Fruit fly (Drosophila melanogaster) whole organism, prepupa: ENCODE measurements around the gene Jwa.

Source experiments
- CG10631 ChIP-seq: fragments of 200-800 bp; sonication (Bioruptor generic); optimal IDR thresholded peaks from 2 replicates; lab custom pipeline; 2016; ENCODE audit warnings: missing biosample characterization, missing genetic modification characterization
- CG10669 ChIP-seq: fragments of 200-800 bp; sonication (Bioruptor generic); optimal IDR thresholded peaks from 3 replicates; lab custom pipeline; 2018; ENCODE audit warnings: missing biosample characterization, mild to moderate bottlenecking, missing genetic modification characterization, moderate library complexity
- CG11762 ChIP-seq: fragments of 200-800 bp; sonication (Bioruptor generic); optimal IDR thresholded peaks from 3 replicates; lab custom pipeline; 2016; ENCODE audit warnings: missing biosample characterization, missing genetic modification characterization; ENCODE audit not compliant: insufficient read depth
- CG15336 ChIP-seq: fragments of 200-800 bp; sonication (Bioruptor generic); IDR thresholded peaks from 2 replicates; pipeline ENCODE4 v1.3.6; 2022; ENCODE audit warnings: missing biosample characterization, missing genetic modification characterization
- CG1621 ChIP-seq: fragments of 200-800 bp; sonication (Bioruptor generic); optimal IDR thresholded peaks from 3 replicates; lab custom pipeline; 2018; ENCODE audit warnings: missing biosample characterization, mild to moderate bottlenecking, missing genetic modification characterization
- CG16779 ChIP-seq: fragments of 200-800 bp; sonication (Bioruptor generic); optimal IDR thresholded peaks from 3 replicates; lab custom pipeline; 2017; ENCODE audit warnings: missing biosample characterization, mild to moderate bottlenecking, missing genetic modification characterization
- CG3032 ChIP-seq: fragments of 200-800 bp; optimal IDR thresholded peaks from 2 replicates; lab custom pipeline; 2019; ENCODE audit warnings: missing biosample characterization, mild to moderate bottlenecking, missing genetic modification characterization, moderate library complexity
- CG31627 ChIP-seq: fragments of 200-800 bp; sonication (Bioruptor generic); optimal IDR thresholded peaks from 3 replicates; lab custom pipeline; 2016; ENCODE audit warnings: missing biosample characterization, missing genetic modification characterization
- CG32006 ChIP-seq: fragments of 200-800 bp; sonication (Bioruptor generic); optimal IDR thresholded peaks from 3 replicates; lab custom pipeline; 2017; ENCODE audit warnings: missing biosample characterization, mild to moderate bottlenecking, missing genetic modification characterization
- CG34406 ChIP-seq: fragments of 200-800 bp; sonication (Bioruptor generic); optimal IDR thresholded peaks from 3 replicates; lab custom pipeline; 2016; ENCODE audit warnings: missing biosample characterization, missing genetic modification characterization
- CG3919 ChIP-seq: fragments of 200-800 bp; sonication (Bioruptor generic); optimal IDR thresholded peaks from 3 replicates; lab custom pipeline; 2016; ENCODE audit warnings: missing biosample characterization, missing genetic modification characterization
- CG6163 ChIP-seq: fragments of 200-800 bp; sonication (Bioruptor generic); IDR thresholded peaks from 3 replicates; pipeline ENCODE4 v1.3.6; 2022; ENCODE audit warnings: missing biosample characterization, missing genetic modification characterization
- CG6276 ChIP-seq: fragments of 200-800 bp; sonication (Bioruptor generic); optimal IDR thresholded peaks from 2 replicates; lab custom pipeline; 2017; ENCODE audit warnings: missing biosample characterization, mild to moderate bottlenecking, missing genetic modification characterization
- CG6792 ChIP-seq: fragments of 200-800 bp; sonication (Bioruptor generic); optimal IDR thresholded peaks from 3 replicates; lab custom pipeline; 2016; ENCODE audit warnings: missing biosample characterization, missing genetic modification characterization
- CG6808 ChIP-seq: fragments of 200-800 bp; sonication (Bioruptor generic); optimal IDR thresholded peaks from 3 replicates; lab custom pipeline; 2017; ENCODE audit warnings: missing biosample characterization, missing genetic modification characterization, mild to moderate bottlenecking, moderate library complexity, missing genetic modification reagents
- CG6854 ChIP-seq: fragments of 200-800 bp; sonication (Bioruptor generic); optimal IDR thresholded peaks from 2 replicates; lab custom pipeline; 2017; ENCODE audit warnings: missing biosample characterization, mild to moderate bottlenecking, missing genetic modification characterization
- CG7368 ChIP-seq: fragments of 200-800 bp; sonication (Bioruptor generic); optimal IDR thresholded peaks from 3 replicates; lab custom pipeline; 2016; ENCODE audit warnings: missing biosample characterization, missing genetic modification characterization
- CG8632 ChIP-seq: fragments of 200-800 bp; sonication (Bioruptor generic); optimal IDR thresholded peaks from 3 replicates; lab custom pipeline; 2016; ENCODE audit warnings: missing biosample characterization, missing genetic modification characterization
- CG9139 ChIP-seq: fragments of 200-800 bp; sonication (Bioruptor generic); optimal IDR thresholded peaks from 3 replicates; lab custom pipeline; 2017; ENCODE audit warnings: missing biosample characterization, mild to moderate bottlenecking, missing genetic modification characterization
- Eip78C ChIP-seq: fragments of 200-800 bp; sonication (Bioruptor generic); peaks from one replicate; lab custom pipeline; 2016; ENCODE audit warnings: missing biosample characterization, missing genetic modification characterization
- Ets21C ChIP-seq: fragments of 200-800 bp; sonication (Bioruptor generic); optimal IDR thresholded peaks from 3 replicates; lab custom pipeline; 2016; ENCODE audit warnings: missing biosample characterization, missing genetic modification characterization
- Hr39 ChIP-seq: fragments of 200-800 bp; sonication (Bioruptor generic); optimal IDR thresholded peaks from 2 replicates; lab custom pipeline; 2016; ENCODE audit warnings: missing biosample characterization, missing genetic modification characterization
- Hr4 ChIP-seq: fragments of 200-800 bp; sonication (Bioruptor generic); optimal IDR thresholded peaks from 3 replicates; lab custom pipeline; 2016; ENCODE audit warnings: missing biosample characterization, missing genetic modification characterization
- Lpt ChIP-seq: fragments of 200-800 bp; sonication (Bioruptor generic); optimal IDR thresholded peaks from 3 replicates; lab custom pipeline; 2016; ENCODE audit warnings: missing biosample characterization, missing genetic modification characterization
- OdsH ChIP-seq: fragments of 200-800 bp; sonication (Bioruptor generic); optimal IDR thresholded peaks from 3 replicates; lab custom pipeline; 2016; ENCODE audit warnings: missing biosample characterization, missing genetic modification characterization
- cyc ChIP-seq: fragments of 200-800 bp; sonication (Bioruptor generic); optimal IDR thresholded peaks from 3 replicates; lab custom pipeline; 2016; ENCODE audit warnings: missing biosample characterization, missing genetic modification characterization
- dsx ChIP-seq: fragments of 200-800 bp; optimal IDR thresholded peaks from 3 replicates; lab custom pipeline; 2019; ENCODE audit warnings: missing biosample characterization, mild to moderate bottlenecking, missing genetic modification characterization, moderate library complexity; ENCODE audit not compliant: poor library complexity, severe bottlenecking
- eg ChIP-seq: fragments of 200-800 bp; sonication (Bioruptor generic); IDR thresholded peaks from 3 replicates; pipeline ENCODE4 v1.3.6; 2022; ENCODE audit warnings: missing biosample characterization, missing genetic modification characterization
- fd59A ChIP-seq: fragments of 200-800 bp; sonication (Bioruptor generic); optimal IDR thresholded peaks from 2 replicates; lab custom pipeline; 2017; ENCODE audit warnings: missing biosample characterization, mild to moderate bottlenecking, missing genetic modification characterization, missing genetic modification reagents
- fkh ChIP-seq: fragments of 200-800 bp; sonication (Bioruptor generic); optimal IDR thresholded peaks from 3 replicates; lab custom pipeline; 2017; ENCODE audit warnings: missing biosample characterization, mild to moderate bottlenecking, missing genetic modification characterization, moderate library complexity
- lz ChIP-seq: fragments of 200-800 bp; sonication (Bioruptor generic); optimal IDR thresholded peaks from 3 replicates; lab custom pipeline; 2016; ENCODE audit warnings: missing biosample characterization, missing genetic modification characterization
- net ChIP-seq: fragments of 200-800 bp; sonication (Bioruptor generic); optimal IDR thresholded peaks from 3 replicates; lab custom pipeline; 2016; ENCODE audit warnings: missing biosample characterization, missing genetic modification characterization
- pdm3 ChIP-seq: fragments of 200-800 bp; sonication (Bioruptor generic); optimal IDR thresholded peaks from 3 replicates; lab custom pipeline; 2016; ENCODE audit warnings: missing biosample characterization, missing genetic modification characterization
- salr ChIP-seq, 2 experiments: fragments of 200-800 bp; sonication (Bioruptor generic); optimal IDR thresholded peaks; 3 replicates each; lab custom pipeline; 2016 to 2018; ENCODE audit warnings: missing biosample characterization in 2 of 2, missing genetic modification characterization in 2 of 2, mild to moderate bottlenecking in 1 of 2
- spab ChIP-seq: fragments of 200-800 bp; sonication (Bioruptor generic); optimal IDR thresholded peaks from 2 replicates; lab custom pipeline; 2017; ENCODE audit warnings: missing biosample characterization, mild to moderate bottlenecking, missing genetic modification characterization, missing genetic modification reagents
- svp ChIP-seq: fragments of 200-800 bp; sonication (Bioruptor generic); peaks from one replicate; lab custom pipeline; 2016; ENCODE audit warnings: missing biosample characterization, missing genetic modification characterization
- topi ChIP-seq: fragments of 200-800 bp; sonication (Bioruptor generic); optimal IDR thresholded peaks from 3 replicates; lab custom pipeline; 2016; ENCODE audit warnings: missing biosample characterization, missing genetic modification characterization

The Jwa gene

DNA sequence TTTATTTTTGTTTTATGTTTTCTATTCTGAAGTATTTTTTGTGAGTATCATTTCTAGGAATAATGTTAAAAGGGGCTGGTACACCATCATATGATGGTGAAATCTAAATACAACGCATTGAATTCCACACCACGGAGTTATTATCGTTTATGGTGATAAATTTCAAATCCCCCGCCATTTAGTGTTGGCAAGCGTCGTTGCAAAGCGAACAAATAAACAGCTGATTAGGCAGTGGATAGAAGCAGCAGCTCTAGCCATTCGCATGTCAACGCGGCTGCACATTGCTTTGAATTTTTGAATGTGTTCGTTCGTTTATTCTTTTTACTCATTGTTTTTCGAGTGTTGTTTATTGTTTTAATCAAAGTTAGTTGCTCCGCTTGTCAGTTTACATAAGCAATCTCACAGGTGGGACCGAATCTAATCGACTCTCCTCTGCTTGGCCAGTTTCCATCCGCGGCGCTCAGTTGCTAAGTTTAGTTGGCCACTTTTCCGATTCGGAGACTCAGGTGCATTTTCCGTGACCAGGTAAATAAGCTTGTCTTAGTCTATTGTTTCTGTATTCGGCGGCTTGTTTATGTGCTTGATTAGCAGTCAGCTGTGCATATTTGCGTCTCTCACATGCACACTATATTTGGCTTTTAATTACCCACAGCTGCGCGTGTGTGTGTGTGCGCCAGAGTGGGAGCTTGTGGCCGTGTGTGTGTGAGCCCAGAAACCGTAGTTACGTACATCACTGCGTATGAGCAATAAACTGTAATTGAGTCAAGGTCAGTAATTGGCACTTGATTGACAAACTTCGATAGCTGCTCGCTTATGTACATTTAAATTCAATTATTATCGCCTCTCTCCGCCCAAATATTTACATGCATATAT lies 28.3 kb downstream of the Jwa start, which contains the start of the genes Mst36Fa and CG31751:
TSS of gene Mst36Fa (minus strand) at position 51 of the 873 bp plus-strand sequence.
TSS of gene CG31751 (plus strand) at position 274 of the 873 bp plus-strand sequence.
- TF ChIP-seq CG6276 (GFP tag; lab: Kevin White, UChicago) (no peak), svp (GFP tag; lab: Kevin White, UChicago) (peak; percentile 14), fkh (GFP tag; lab: Kevin White, UChicago) (peak; percentile 98), CG31627 (GFP tag; lab: Kevin White, UChicago) (no peak), cyc (peak; percentile 9)

DNA sequence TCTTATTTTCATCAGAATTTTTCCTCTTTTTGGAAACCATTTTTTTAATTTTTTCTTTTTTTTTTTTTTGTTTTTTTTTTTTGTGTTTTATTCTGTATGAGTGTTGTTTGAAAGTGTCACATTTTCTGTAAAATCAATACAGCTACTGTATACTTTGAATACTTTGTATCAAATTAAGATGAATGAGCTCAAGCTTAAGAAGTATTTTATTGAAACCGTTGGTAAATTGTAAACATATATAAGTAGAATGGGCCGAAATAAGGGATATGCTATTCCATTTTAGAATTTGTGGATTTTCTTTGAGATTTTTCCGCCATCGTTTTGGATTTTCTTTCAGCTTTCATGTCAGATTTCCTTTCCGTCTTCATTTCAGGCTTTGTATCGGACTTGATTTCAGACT lies 30.5 kb downstream of the Jwa start, which contains the start of gene Mst36Fb:
TSS of gene Mst36Fb (minus strand) at position 101 of the 400 bp plus-strand sequence.
- TF ChIP-seq CG6163 (GFP tag; lab: Robert Waterston, UW) (no peak), CG34406 (GFP tag; lab: Kevin White, UChicago) (no peak), Lpt (GFP tag; lab: Kevin White, UChicago) (no peak), fd59A (GFP tag; lab: Kevin White, UChicago) (no peak), CG6792 (GFP tag; lab: Kevin White, UChicago) (no peak), eg (no peak), CG6854 (GFP tag; lab: Kevin White, UChicago) (no peak), CG8632 (GFP tag; lab: Kevin White, UChicago) (no peak), CG3919 (GFP tag; lab: Kevin White, UChicago) (no peak)
- TF ChIP-seq, all 60 proteins: peak for 0

DNA sequence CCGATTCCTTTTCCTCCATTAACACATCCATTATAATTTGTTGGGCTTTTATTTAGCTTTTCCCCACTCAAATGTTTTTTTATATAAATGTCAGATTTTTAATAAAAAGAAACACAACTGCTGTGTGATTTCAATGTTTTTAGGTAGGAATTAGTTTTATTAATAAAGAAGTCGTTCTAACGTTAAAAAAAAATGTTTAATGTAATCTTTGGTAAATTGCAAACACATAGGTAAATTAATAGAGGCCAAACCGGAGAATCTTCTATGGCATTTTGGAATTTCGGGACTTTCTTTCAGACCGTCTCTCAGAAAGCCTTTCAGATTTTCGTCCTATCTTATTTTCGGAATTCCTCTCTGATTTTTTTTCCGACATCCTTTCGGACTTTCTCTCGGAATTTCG lies 32.3 kb downstream of the Jwa start, which contains the start of gene CG43339:
TSS of gene CG43339 (minus strand) at position 101 of the 400 bp plus-strand sequence.
- no peak for TF ChIP-seq CG6808 (GFP tag; lab: Kevin White, UChicago)
- TF ChIP-seq lz (GFP tag; lab: Kevin White, UChicago) = no peak
- TF ChIP-seq CG6276 (GFP tag; lab: Kevin White, UChicago) = no peak
- TF ChIP-seq CG7368 (GFP tag; lab: Kevin White, UChicago) = no peak
- TF ChIP-seq CG6854 (GFP tag; lab: Kevin White, UChicago) = no peak
- TF ChIP-seq CG6792 (GFP tag; lab: Kevin White, UChicago) = no peak
- TF ChIP-seq, all 60 proteins: peak for 0

DNA sequence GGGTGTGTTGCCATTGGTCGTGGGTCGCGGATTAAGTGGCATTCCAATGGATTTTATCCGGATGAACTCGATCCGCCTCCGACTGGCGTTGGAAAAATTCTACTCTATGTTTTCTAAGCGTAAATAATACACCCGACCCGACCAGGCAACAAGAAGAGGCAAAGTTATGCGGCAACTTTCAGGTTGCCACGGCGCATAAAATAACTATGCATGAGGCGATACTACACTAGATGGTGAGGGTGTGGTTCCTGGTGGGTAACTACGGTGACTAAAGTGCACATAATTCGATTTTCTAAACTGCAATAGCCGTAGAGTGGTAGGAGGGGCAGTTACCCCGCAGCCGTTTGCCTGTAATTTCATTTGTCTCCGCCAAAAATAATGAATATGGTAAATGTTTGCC lies 34.4 kb downstream of the Jwa start, which contains the start of gene CG43338:
TSS of gene CG43338 (minus strand) at position 101 of the 400 bp plus-strand sequence.
- TF ChIP-seq fd59A (GFP tag; lab: Kevin White, UChicago) (no peak), fkh (GFP tag; lab: Kevin White, UChicago) (no peak), CG10631 (no peak), CG3032 (tag; lab: Kevin White, UChicago) (no peak), topi (GFP tag; lab: Kevin White, UChicago) (no peak), pdm3 (GFP tag; lab: Kevin White, UChicago) (no peak), dsx (no peak), CG3919 (GFP tag; lab: Kevin White, UChicago) (no peak), spab (GFP tag; lab: Kevin White, UChicago) (no peak), Hr4 (GFP tag; lab: Kevin White, UChicago) (no peak), CG6808 (GFP tag; lab: Kevin White, UChicago) (no peak), CG15336 (no peak), CG32006 (no peak), CG11762 (GFP tag; lab: Kevin White, UChicago) (no peak), net (no peak), CG6792 (GFP tag; lab: Kevin White, UChicago) (no peak)

DNA sequence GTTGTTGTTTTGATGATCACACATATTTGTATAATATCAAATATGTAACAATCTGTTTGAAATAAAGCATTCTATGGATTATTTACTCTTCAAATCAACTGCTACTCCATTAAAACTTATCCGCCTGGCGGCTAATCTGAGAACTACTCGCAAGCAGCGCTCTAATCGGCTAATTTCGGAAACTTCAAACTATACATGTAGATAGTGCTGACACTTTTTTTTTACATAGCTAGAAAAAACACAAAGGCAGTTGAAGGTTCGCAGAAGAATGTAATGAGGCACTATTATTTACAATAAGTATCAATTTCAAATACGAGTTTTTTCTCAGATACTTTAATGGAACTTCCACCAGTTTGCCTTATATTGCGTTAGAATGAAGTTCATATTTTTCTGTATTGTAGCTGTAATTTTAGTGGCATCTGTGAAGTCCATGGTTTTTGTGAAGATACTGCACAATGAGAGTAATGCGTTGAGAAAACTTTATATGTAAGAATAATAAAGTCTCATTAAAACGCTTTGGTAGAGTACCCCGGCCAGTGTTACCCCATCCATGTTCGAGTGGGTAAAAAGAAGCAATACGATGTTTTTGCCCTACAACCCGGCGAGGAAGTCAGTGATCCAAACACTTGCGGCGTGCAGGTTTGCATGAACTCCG lies 39.4 kb downstream of the Jwa start:
- TF ChIP-seq CG16779 (no peak), Hr4 (GFP tag; lab: Kevin White, UChicago) (peak; percentile 20), OdsH (GFP tag; lab: Kevin White, UChicago) (peak; percentile 50), CG9139 (GFP tag; lab: Kevin White, UChicago) (no peak), Hr39 (GFP tag; lab: Kevin White, UChicago) (peak; percentile 35), CG11762 (GFP tag; lab: Kevin White, UChicago) (no peak), topi (GFP tag; lab: Kevin White, UChicago) (no peak), salr (GFP tag; optimal IDR thresholded peaks at IDR 0.05; lab: Kevin White, UChicago) (peak in 1 of 2 experiments; percentile 45), fd59A (GFP tag; lab: Kevin White, UChicago) (no peak), CG3919 (GFP tag; lab: Kevin White, UChicago) (peak; percentile 67), fkh (GFP tag; lab: Kevin White, UChicago) (peak; percentile 83), svp (GFP tag; lab: Kevin White, UChicago) (peak; percentile 41), CG7368 (GFP tag; lab: Kevin White, UChicago) (no peak), Eip78C (GFP tag; lab: Kevin White, UChicago) (peak; percentile 64), cyc (peak; percentile 68), CG10631 (peak; percentile 28), CG10669 (GFP tag; lab: Kevin White, UChicago) (peak; percentile 3), pdm3 (GFP tag; lab: Kevin White, UChicago) (no peak), lz (GFP tag; lab: Kevin White, UChicago) (peak; percentile 44), CG1621 (tag; lab: Kevin White, UChicago) (no peak), Ets21C (GFP tag; lab: Kevin White, UChicago) (peak; percentile 16)
